Fruit fly (Drosophila melanogaster) whole organism, embryonic: Measurements from ENCODE around the gene lute.
A peak's percentile ranks its signal among the peaks of the same experiment; 100 is the strongest.

Experiments used
- Adf1 ChIP-seq: fragments of 200-800 bp; sonication (Bioruptor generic); IDR thresholded peaks from 2 replicates; pipeline ENCODE4 v1.3.6; 2022; ENCODE audit warnings: missing biosample characterization, missing genetic modification characterization
- BtbVII ChIP-seq: fragments of 200-800 bp; sonication (Bioruptor generic); optimal IDR thresholded peaks from 3 replicates; lab custom pipeline; 2017; ENCODE audit warnings: missing biosample characterization, mild to moderate bottlenecking, missing genetic modification characterization
- CG10209 ChIP-seq: fragments of 200-800 bp; sonication (Bioruptor generic); optimal IDR thresholded peaks from 3 replicates; lab custom pipeline; 2017; ENCODE audit warnings: missing biosample characterization, mild to moderate bottlenecking, missing genetic modification characterization, missing genetic modification reagents
- CG10267 ChIP-seq: fragments of 200-800 bp; sonication (Bioruptor generic); optimal IDR thresholded peaks from 2 replicates; lab custom pipeline; 2018; ENCODE audit warnings: missing biosample characterization, mild to moderate bottlenecking, missing genetic modification characterization, moderate library complexity
- CG10366 ChIP-seq: fragments of 200-800 bp; sonication (Bioruptor generic); IDR thresholded peaks from 2 replicates; pipeline ENCODE4 v1.3.6; 2022; ENCODE audit warnings: missing biosample characterization, missing genetic modification characterization
- CG10654 ChIP-seq: fragments of 200-800 bp; sonication (Bioruptor generic); optimal IDR thresholded peaks from 2 replicates; lab custom pipeline; 2016; ENCODE audit warnings: missing biosample characterization, missing genetic modification characterization
- CG11560 ChIP-seq: fragments of 200-800 bp; sonication (Bioruptor generic); IDR thresholded peaks from 3 replicates; pipeline ENCODE4 v1.3.6; 2022; ENCODE audit warnings: missing biosample characterization, missing genetic modification characterization
- CG1233 ChIP-seq: fragments of 200-800 bp; sonication (Bioruptor generic); optimal IDR thresholded peaks from 4 replicates; lab custom pipeline; 2018; ENCODE audit warnings: missing biosample characterization, mild to moderate bottlenecking, missing genetic modification characterization
- CG13424 ChIP-seq: fragments of 200-800 bp; sonication (Bioruptor generic); optimal IDR thresholded peaks from 2 replicates; lab custom pipeline; 2019; ENCODE audit warnings: missing biosample characterization, mild to moderate bottlenecking, missing genetic modification characterization, moderate library complexity
- CG14667 ChIP-seq: fragments of 200-800 bp; sonication (Bioruptor generic); IDR thresholded peaks from 2 replicates; pipeline ENCODE4 v1.3.6; 2022; ENCODE audit warnings: missing biosample characterization, missing genetic modification characterization
- CG18764 ChIP-seq: fragments of 200-800 bp; sonication (Bioruptor generic); optimal IDR thresholded peaks from 3 replicates; lab custom pipeline; 2016; ENCODE audit warnings: missing biosample characterization, missing genetic modification characterization
- CG2120 ChIP-seq: fragments of 200-800 bp; sonication (Bioruptor generic); optimal IDR thresholded peaks from 3 replicates; lab custom pipeline; 2016; ENCODE audit warnings: missing biosample characterization, missing genetic modification characterization
- CG32767 ChIP-seq: fragments of 200-800 bp; sonication (Bioruptor generic); IDR thresholded peaks from 2 replicates; pipeline ENCODE4 v1.3.6; 2022; ENCODE audit warnings: missing biosample characterization, missing genetic modification characterization
- CG33213 ChIP-seq: fragments of 200-800 bp; sonication (Bioruptor generic); optimal IDR thresholded peaks from 3 replicates; lab custom pipeline; 2016; ENCODE audit warnings: missing biosample characterization, missing genetic modification characterization
- CG34376 ChIP-seq: fragments of 200-800 bp; sonication (Bioruptor generic); optimal IDR thresholded peaks from 2 replicates; lab custom pipeline; 2018; ENCODE audit warnings: missing biosample characterization, mild to moderate bottlenecking, missing genetic modification characterization
- CG3838 ChIP-seq: fragments of 200-800 bp; sonication (Bioruptor generic); optimal IDR thresholded peaks from 3 replicates; lab custom pipeline; 2016; ENCODE audit warnings: missing biosample characterization, missing genetic modification characterization
- CG7271 ChIP-seq: fragments of 200-800 bp; sonication (Bioruptor generic); optimal IDR thresholded peaks from 2 replicates; lab custom pipeline; 2018; ENCODE audit warnings: missing biosample characterization, mild to moderate bottlenecking, missing genetic modification characterization, moderate library complexity
- CG8359 ChIP-seq: fragments of 200-800 bp; sonication (Bioruptor generic); optimal IDR thresholded peaks from 2 replicates; lab custom pipeline; 2017; ENCODE audit warnings: missing biosample characterization, mild to moderate bottlenecking, missing genetic modification characterization, borderline replicate concordance
- CG8765 ChIP-seq: fragments of 200-800 bp; sonication (Bioruptor generic); IDR thresholded peaks from 2 replicates; pipeline ENCODE4 v1.3.6; 2022; ENCODE audit warnings: missing biosample characterization, missing genetic modification characterization
- Chrac-16 ChIP-seq: fragments of 200-800 bp; sonication (Bioruptor generic); optimal IDR thresholded peaks from 3 replicates; lab custom pipeline; 2016; ENCODE audit warnings: missing biosample characterization, missing genetic modification characterization
- Dek ChIP-seq: fragments of 200-800 bp; sonication (Bioruptor generic); optimal IDR thresholded peaks from 3 replicates; lab custom pipeline; 2019; ENCODE audit warnings: missing biosample characterization, mild to moderate bottlenecking, missing genetic modification characterization, moderate library complexity
- Eip74EF ChIP-seq, 2 experiments: fragments of 200-800 bp in 1 of 2; fragments of >200 bp in 1 of 2; sonication (Bioruptor generic) in 1 of 2; optimal IDR thresholded peaks; 2 replicates each; lab custom pipeline; 2017 to 2019; ENCODE audit warnings: missing biosample characterization in 2 of 2, missing genetic modification characterization in 2 of 2, mild to moderate bottlenecking in 1 of 2, moderate library complexity in 1 of 2
- Gsc ChIP-seq: fragments of 200-800 bp; sonication (Bioruptor generic); IDR thresholded peaks from 2 replicates; pipeline ENCODE4 v1.3.6; 2022; ENCODE audit warnings: missing biosample characterization, missing genetic modification characterization
- HLH3B ChIP-seq: fragments of 200-800 bp; sonication (Bioruptor generic); IDR thresholded peaks from 2 replicates; pipeline ENCODE4 v1.3.6; 2022; ENCODE audit warnings: missing biosample characterization, missing genetic modification characterization
- Hey ChIP-seq: fragments of 200-800 bp; sonication (Bioruptor generic); optimal IDR thresholded peaks from 3 replicates; lab custom pipeline; 2018; ENCODE audit warnings: missing biosample characterization, mild to moderate bottlenecking, missing genetic modification characterization
- Hmr ChIP-seq: fragments of 200-800 bp; sonication (Bioruptor generic); optimal IDR thresholded peaks from 3 replicates; lab custom pipeline; 2017; ENCODE audit warnings: mild to moderate bottlenecking, missing biosample characterization, missing genetic modification reagents, missing genetic modification characterization
- Hr39 ChIP-seq: fragments of >200 bp; optimal IDR thresholded peaks from 2 replicates; lab custom pipeline; 2017
- Meics ChIP-seq: fragments of 200-800 bp; sonication (Bioruptor generic); optimal IDR thresholded peaks from 2 replicates; lab custom pipeline; 2017; ENCODE audit warnings: missing biosample characterization, mild to moderate bottlenecking, missing genetic modification characterization
- Optix ChIP-seq: fragments of 200-800 bp; sonication (Bioruptor generic); IDR thresholded peaks from 3 replicates; pipeline ENCODE4 v1.3.6; 2022; ENCODE audit warnings: missing biosample characterization, missing genetic modification characterization
- bigmax ChIP-seq: fragments of 200-800 bp; sonication (Bioruptor generic); optimal IDR thresholded peaks from 2 replicates; lab custom pipeline; 2018; ENCODE audit warnings: missing biosample characterization, mild to moderate bottlenecking, missing genetic modification characterization
- cad ChIP-seq: fragments of >200 bp; optimal IDR thresholded peaks from 2 replicates; lab custom pipeline; 2017; ENCODE audit warnings: missing biosample characterization, missing genetic modification characterization
- caup ChIP-seq: fragments of 200-800 bp; sonication (Bioruptor generic); optimal IDR thresholded peaks from 3 replicates; lab custom pipeline; 2017; ENCODE audit warnings: missing biosample characterization, mild to moderate bottlenecking, missing genetic modification characterization, moderate library complexity; ENCODE audit not compliant: severe bottlenecking
- chm ChIP-seq: fragments of 200-800 bp; sonication (Bioruptor generic); IDR thresholded peaks from 2 replicates; pipeline ENCODE4 v1.3.6; 2022; ENCODE audit warnings: missing biosample characterization, missing genetic modification characterization
- ci ChIP-seq: fragments of 200-800 bp; sonication (Bioruptor generic); IDR thresholded peaks from 3 replicates; pipeline ENCODE4 v1.3.6; 2022; ENCODE audit warnings: missing biosample characterization, missing genetic modification characterization
- corto ChIP-seq: fragments of 200-800 bp; sonication (Bioruptor generic); optimal IDR thresholded peaks from 2 replicates; lab custom pipeline; 2016; ENCODE audit warnings: missing biosample characterization, mild to moderate bottlenecking, missing genetic modification characterization, moderate library complexity
- hth ChIP-seq: fragments of >200 bp; optimal IDR thresholded peaks from 2 replicates; lab custom pipeline; 2017; ENCODE audit warnings: inconsistent platforms
- lola ChIP-seq, 3 experiments: fragments of >200 bp in 2 of 3; fragments of 200-800 bp in 1 of 3; sonication (Bioruptor generic) in 1 of 3; optimal IDR thresholded peaks; 2 replicates each; lab custom pipeline; 2017 to 2019; ENCODE audit warnings: missing biosample characterization in 3 of 3, missing genetic modification characterization in 3 of 3, mild to moderate bottlenecking in 1 of 3, moderate library complexity in 1 of 3
- mirr ChIP-seq: fragments of 200-800 bp; sonication (Bioruptor generic); optimal IDR thresholded peaks from 3 replicates; lab custom pipeline; 2018; ENCODE audit warnings: missing biosample characterization, mild to moderate bottlenecking, missing genetic modification characterization
- nerfin-2 ChIP-seq: fragments of 200-800 bp; sonication (Bioruptor generic); IDR thresholded peaks from 2 replicates; pipeline ENCODE4 v1.3.6; 2022; ENCODE audit warnings: missing biosample characterization, missing genetic modification characterization; ENCODE audit not compliant: partially characterized antibody
- phol ChIP-seq: fragments of 200-800 bp; sonication (Bioruptor generic); optimal IDR thresholded peaks from 3 replicates; lab custom pipeline; 2018; ENCODE audit warnings: missing biosample characterization, mild to moderate bottlenecking, missing genetic modification characterization, moderate library complexity
- pnt ChIP-seq: fragments of 200-800 bp; sonication (Bioruptor generic); optimal IDR thresholded peaks from 3 replicates; lab custom pipeline; 2016; ENCODE audit warnings: missing biosample characterization, missing genetic modification characterization
- pros ChIP-seq: fragments of 200-800 bp; sonication (Bioruptor generic); optimal IDR thresholded peaks from 3 replicates; lab custom pipeline; 2019; ENCODE audit warnings: missing biosample characterization, mild to moderate bottlenecking, missing genetic modification characterization, moderate library complexity
- pzg ChIP-seq: fragments of 200-800 bp; sonication (Bioruptor generic); optimal IDR thresholded peaks from 3 replicates; lab custom pipeline; 2018; ENCODE audit warnings: missing biosample characterization, mild to moderate bottlenecking, missing genetic modification characterization, moderate library complexity
- sens ChIP-seq: fragments of 200-800 bp; sonication (Bioruptor generic); peaks from one replicate; lab custom pipeline; 2016; ENCODE audit warnings: missing biosample characterization, missing genetic modification characterization
- slou ChIP-seq: fragments of 200-800 bp; sonication (Bioruptor generic); optimal IDR thresholded peaks from 3 replicates; lab custom pipeline; 2016; ENCODE audit warnings: missing biosample characterization, missing genetic modification characterization
- stc ChIP-seq: fragments of 200-800 bp; sonication (Bioruptor generic); IDR thresholded peaks from 2 replicates; pipeline ENCODE4 v1.3.6; 2022; ENCODE audit warnings: missing biosample characterization, missing genetic modification characterization
- sug ChIP-seq: fragments of 200-800 bp; optimal IDR thresholded peaks from 2 replicates; lab custom pipeline; 2019; ENCODE audit warnings: missing biosample characterization, mild to moderate bottlenecking, missing genetic modification characterization, moderate library complexity
- trem ChIP-seq: fragments of 200-800 bp; optimal IDR thresholded peaks from 3 replicates; lab custom pipeline; 2019; ENCODE audit warnings: missing biosample characterization, mild to moderate bottlenecking, missing genetic modification characterization, moderate library complexity
- tx ChIP-seq: fragments of 200-800 bp; sonication (Bioruptor generic); optimal IDR thresholded peaks from 2 replicates; lab custom pipeline; 2016; ENCODE audit warnings: missing biosample characterization, missing genetic modification characterization
- wek ChIP-seq: fragments of 200-800 bp; sonication (Bioruptor generic); optimal IDR thresholded peaks from 3 replicates; lab custom pipeline; 2018; ENCODE audit warnings: missing biosample characterization, mild to moderate bottlenecking, missing genetic modification characterization, moderate library complexity

Gene lute

dm6 chr3R:17391313-17391845 lies 11.6 kb downstream of the lute start, which contains the start of the genes Brf and sds22 (continued):
- peak; percentile 66 for TF ChIP-seq Adf1 (GFP tag; lab: Robert Waterston, UW)
- peak; percentile 94 for TF ChIP-seq tx (GFP tag; lab: Kevin White, UChicago)
- peak; percentile 87 for TF ChIP-seq CG11560 (tag; lab: Robert Waterston, UW)
- TF ChIP-seq Hmr, result peak; percentile 94
- TF ChIP-seq Chrac-16, result peak; percentile 98
- no peak for TF ChIP-seq cad (GFP tag; lab: Kevin White, UChicago)
- TF ChIP-seq stc (GFP tag; lab: Robert Waterston, UW), result peak; percentile 85
- peak; percentile 94 for TF ChIP-seq caup (GFP tag; lab: Kevin White, UChicago)
- TF ChIP-seq CG10267 (tag; lab: Kevin White, UChicago), result peak; percentile 100
- TF ChIP-seq CG13424 (tag; lab: Kevin White, UChicago), result peak; percentile 97
- TF ChIP-seq Hr39 (lab: Kevin White, UChicago), result no peak
- peak; percentile 95 for TF ChIP-seq CG18764
- TF ChIP-seq CG10209 (GFP tag; lab: Kevin White, UChicago), result peak; percentile 95
- TF ChIP-seq chm, result peak; percentile 73
- TF ChIP-seq Gsc (GFP tag; lab: Robert Waterston, UW), result peak; percentile 76
- peak; percentile 80 for TF ChIP-seq CG8359 (GFP tag; lab: Kevin White, UChicago)
- peak; percentile 91 for TF ChIP-seq CG10366 (GFP tag; lab: Robert Waterston, UW)
- peak; percentile 98 for TF ChIP-seq CG2120 (GFP tag; lab: Kevin White, UChicago)
- TF ChIP-seq sug (tag; lab: Kevin White, UChicago), result peak; percentile 97
- TF ChIP-seq BtbVII (GFP tag; lab: Kevin White, UChicago), result peak; percentile 91
- TF ChIP-seq CG1233, result peak; percentile 95
- TF ChIP-seq hth (lab: Kevin White, UChicago), result no peak
- peak; percentile 95 for TF ChIP-seq CG10654 (GFP tag; lab: Kevin White, UChicago)
- TF ChIP-seq pnt, result peak; percentile 95
- peak; percentile 94 for TF ChIP-seq Meics (GFP tag; lab: Kevin White, UChicago)
- TF ChIP-seq Eip74EF (GFP tag; optimal IDR thresholded peaks at IDR 0.05; lab: Kevin White, UChicago), result peak in 1 of 2 experiments; percentile 82
- peak; percentile 89 for TF ChIP-seq CG3838 (GFP tag; lab: Kevin White, UChicago)
- TF ChIP-seq pros (GFP tag; lab: Kevin White, UChicago), result peak; percentile 61
- peak; percentile 62 for TF ChIP-seq wek (GFP tag; lab: Kevin White, UChicago)
- TF ChIP-seq CG14667, result peak; percentile 94
- TF ChIP-seq lola (GFP tag; optimal IDR thresholded peaks at IDR 0.05; lab: Kevin White, UChicago), result peak in 1 of 3 experiments; percentile 97
- peak; percentile 99 for TF ChIP-seq sens
- peak; percentile 96 for TF ChIP-seq slou
- TF ChIP-seq CG7271, result peak; percentile 80
- TF ChIP-seq pzg (GFP tag; lab: Kevin White, UChicago), result peak; percentile 66
- TF ChIP-seq nerfin-2 (GFP tag; lab: Robert Waterston, UW), result no peak
- peak; percentile 94 for TF ChIP-seq HLH3B
- peak; percentile 92 for TF ChIP-seq CG32767 (GFP tag; lab: Robert Waterston, UW)
- TF ChIP-seq CG8765 (GFP tag; lab: Robert Waterston, UW), result peak; percentile 92
- TF ChIP-seq ci (GFP tag; lab: Robert Waterston, UW), result peak; percentile 88
- peak; percentile 93 for TF ChIP-seq Dek (tag; lab: Kevin White, UChicago)
- peak; percentile 96 for TF ChIP-seq phol (tag; lab: Kevin White, UChicago)
- peak; percentile 90 for TF ChIP-seq mirr
- TF ChIP-seq CG34376 (GFP tag; lab: Kevin White, UChicago), result peak; percentile 93
- peak; percentile 94 for TF ChIP-seq CG33213 (GFP tag; lab: Kevin White, UChicago)
- peak; percentile 7 for TF ChIP-seq bigmax (GFP tag; lab: Kevin White, UChicago)
- TF ChIP-seq trem (tag; lab: Kevin White, UChicago), result peak; percentile 94
- TF ChIP-seq Optix (GFP tag; lab: Robert Waterston, UW), result peak; percentile 58; the same call in 2 of the 3 replicates
- peak; percentile 85 for TF ChIP-seq corto (GFP tag; lab: Kevin White, UChicago)
- peak; percentile 76 for TF ChIP-seq Hey
